Worm (Caenorhabditis elegans) whole organism, young adult: Measurements from ENCODE around the gene adh-1.

Experiments
- ama-1 ChIP-seq, 3 experiments: fragments of 150-350 bp in 1 of 3; sonication (generic microtip) in 2 of 3; optimal IDR thresholded peaks; 2 replicates each; lab custom pipeline; 2014 to 2018; ENCODE audit warnings: missing biosample characterization in 2 of 3, missing genetic modification characterization in 2 of 3, missing genetic modification reagents in 2 of 3
- attf-3 ChIP-seq: fragments of 200-800 bp; sonication (Bioruptor generic); conservative IDR thresholded peaks from 2 replicates; pipeline ENCODE4 v1.3.6; 2022; ENCODE audit warnings: missing genetic modification reagents, missing genetic modification characterization, missing compliant biosample characterization
- attf-6 ChIP-seq: fragments of 200-800 bp; sonication (Bioruptor generic); IDR thresholded peaks from 2 replicates; pipeline ENCODE4 v1.3.6; 2022; ENCODE audit warnings: missing genetic modification reagents, missing genetic modification characterization, missing compliant biosample characterization
- ccch-3 ChIP-seq: fragments of 200-800 bp; sonication (Bioruptor generic); optimal IDR thresholded peaks from 2 replicates; lab custom pipeline; 2018; ENCODE audit warnings: mild to moderate bottlenecking, missing genetic modification characterization, missing compliant biosample characterization
- cebp-2 ChIP-seq: fragments of 200-800 bp; sonication (Bioruptor generic); IDR thresholded peaks from 2 replicates; pipeline ENCODE4 v1.3.6; 2022; ENCODE audit warnings: missing genetic modification characterization, missing compliant biosample characterization
- ceh-27 ChIP-seq: fragments of 200-800 bp; sonication (Bioruptor generic); optimal IDR thresholded peaks from 2 replicates; lab custom pipeline; 2018; ENCODE audit warnings: mild to moderate bottlenecking, missing genetic modification characterization, moderate library complexity, missing compliant biosample characterization
- egl-18 ChIP-seq: fragments of 200-800 bp; sonication (Bioruptor generic); IDR thresholded peaks from 2 replicates; pipeline ENCODE4 v1.3.6; 2022; ENCODE audit warnings: missing genetic modification reagents, missing genetic modification characterization, missing compliant biosample characterization
- him-1 ChIP-seq: sonication (generic microtip); optimal IDR thresholded peaks from 2 replicates; lab custom pipeline; 2016; ENCODE audit warnings: missing genotype, missing genetic modification reagents, missing genetic modification characterization, missing compliant biosample characterization
- mcd-1 ChIP-seq: fragments of 200-800 bp; sonication (Bioruptor generic); IDR thresholded peaks from 2 replicates; pipeline ENCODE4 v1.3.6; 2022; ENCODE audit warnings: missing genetic modification reagents, missing genetic modification characterization, missing compliant biosample characterization
- nfya-1 ChIP-seq: sonication (generic microtip); optimal IDR thresholded peaks from 2 replicates; lab custom pipeline; 2017; ENCODE audit warnings: antibody characterized with exemption, missing compliant biosample characterization, missing genetic modification characterization, borderline replicate concordance; ENCODE audit not compliant: insufficient read depth
- nhr-27 ChIP-seq: fragments of 200-800 bp; sonication (Bioruptor generic); optimal IDR thresholded peaks from 2 replicates; lab custom pipeline; 2018; ENCODE audit warnings: mild to moderate bottlenecking, missing genetic modification characterization, moderate library complexity, missing compliant biosample characterization
- nhr-90 ChIP-seq: sonication (generic microtip); optimal IDR thresholded peaks from 2 replicates; lab custom pipeline; 2016; ENCODE audit warnings: missing genotype, mild to moderate bottlenecking, missing genetic modification characterization, missing compliant biosample characterization

- TF ChIP-seq him-1 (tag; lab: Kevin White, UChicago) = no peak
- TF ChIP-seq ceh-27 (GFP tag; lab: Kevin White, UChicago) = no peak
- no peak for TF ChIP-seq nfya-1
- no peak for TF ChIP-seq egl-18
- no peak for TF ChIP-seq cebp-2 (GFP tag; lab: Robert Waterston, UW)
- no peak for TF ChIP-seq ccch-3 (GFP tag; lab: Kevin White, UChicago)
- TF ChIP-seq nhr-90 (tag; lab: Kevin White, UChicago) = no peak
- TF ChIP-seq attf-6 (GFP tag; lab: Robert Waterston, UW) = no peak
- TF ChIP-seq ama-1 (optimal IDR thresholded peaks at IDR 0.05; lab: Kevin White, UChicago) = no peak
- no peak for TF ChIP-seq ama-1 (GFP tag; optimal IDR thresholded peaks at IDR 0.05; lab: Kevin White, UChicago)
- TF ChIP-seq attf-3 = no peak
- TF ChIP-seq nhr-27 (tag; lab: Kevin White, UChicago) = no peak
- no peak for TF ChIP-seq mcd-1 (GFP tag; lab: Robert Waterston, UW)
Measured at ce11 chrV:11927346-11927745, 39.3 kb downstream of the adh-1 start, which contains the start of gene osm-6.
